Fruit fly (Drosophila melanogaster) whole organism, pupa: ENCODE measurements around the gene CG42535.
A peak's percentile ranks its signal among the peaks of the same experiment; 100 is the strongest.

Source experiments
- CG10348 ChIP-seq: fragments of 200-800 bp; sonication (Bioruptor generic); IDR thresholded peaks from 2 replicates; pipeline ENCODE4 v1.3.6; 2022; ENCODE audit warnings: missing biosample characterization, missing genetic modification characterization
- CG12605 ChIP-seq: fragments of 200-800 bp; sonication (Bioruptor generic); IDR thresholded peaks from 2 replicates; pipeline ENCODE4 v1.3.6; 2022; ENCODE audit warnings: missing biosample characterization, missing genetic modification characterization
- CG13204 ChIP-seq: fragments of 200-800 bp; sonication (Bioruptor generic); optimal IDR thresholded peaks from 2 replicates; lab custom pipeline; 2018; ENCODE audit warnings: missing biosample characterization, mild to moderate bottlenecking, missing genetic modification characterization, moderate library complexity
- CG14655 ChIP-seq: fragments of 200-800 bp; sonication (Bioruptor generic); optimal IDR thresholded peaks from 3 replicates; lab custom pipeline; 2017; ENCODE audit warnings: mild to moderate bottlenecking, missing biosample characterization, missing genetic modification reagents, missing genetic modification characterization
- CG15710 ChIP-seq: fragments of 200-800 bp; sonication (Bioruptor generic); optimal IDR thresholded peaks from 2 replicates; lab custom pipeline; 2018; ENCODE audit warnings: missing biosample characterization, mild to moderate bottlenecking, missing genetic modification characterization, moderate library complexity
- CG17806 ChIP-seq: fragments of 200-800 bp; sonication (Bioruptor generic); optimal IDR thresholded peaks from 2 replicates; lab custom pipeline; 2018; ENCODE audit warnings: missing biosample characterization, mild to moderate bottlenecking, missing genetic modification characterization, moderate library complexity
- CG32121 ChIP-seq: fragments of 200-800 bp; sonication (Bioruptor generic); IDR thresholded peaks from 2 replicates; pipeline ENCODE4 v1.3.6; 2022; ENCODE audit warnings: missing biosample characterization, missing genetic modification characterization
- CG34367 ChIP-seq: fragments of 200-800 bp; sonication (Bioruptor generic); optimal IDR thresholded peaks from 2 replicates; lab custom pipeline; 2018; ENCODE audit warnings: missing biosample characterization, mild to moderate bottlenecking, missing genetic modification characterization
- CG4496 ChIP-seq: fragments of 200-800 bp; sonication (Bioruptor generic); IDR thresholded peaks from 3 replicates; pipeline ENCODE4 v1.3.6; 2022; ENCODE audit warnings: missing biosample characterization, missing genetic modification characterization
- CG8159 ChIP-seq: fragments of 200-800 bp; sonication (Bioruptor generic); optimal IDR thresholded peaks from 3 replicates; lab custom pipeline; 2018; ENCODE audit warnings: missing biosample characterization, mild to moderate bottlenecking, missing genetic modification characterization, moderate library complexity
- CG8301 ChIP-seq: fragments of 200-800 bp; sonication (Bioruptor generic); optimal IDR thresholded peaks from 2 replicates; lab custom pipeline; 2018; ENCODE audit warnings: missing biosample characterization, mild to moderate bottlenecking, missing genetic modification characterization
- CG9948 ChIP-seq: fragments of 200-800 bp; sonication (Bioruptor generic); optimal IDR thresholded peaks from 2 replicates; lab custom pipeline; 2018; ENCODE audit warnings: missing biosample characterization, mild to moderate bottlenecking, missing genetic modification characterization, moderate library complexity
- D1 ChIP-seq: fragments of 200-800 bp; sonication (Bioruptor generic); optimal IDR thresholded peaks from 2 replicates; lab custom pipeline; 2018; ENCODE audit warnings: missing biosample characterization, mild to moderate bottlenecking, missing genetic modification characterization, moderate library complexity
- EcR ChIP-seq: fragments of 200-800 bp; sonication (Bioruptor generic); optimal IDR thresholded peaks from 3 replicates; lab custom pipeline; 2019; ENCODE audit warnings: missing biosample characterization, missing genetic modification characterization, mild to moderate bottlenecking, moderate library complexity, missing genetic modification reagents
- Ets98B ChIP-seq: fragments of 200-800 bp; sonication (Bioruptor generic); IDR thresholded peaks from 2 replicates; pipeline ENCODE4 v1.3.6; 2022; ENCODE audit warnings: missing biosample characterization, missing genetic modification characterization
- Pif1A ChIP-seq: fragments of 200-800 bp; sonication (Bioruptor generic); optimal IDR thresholded peaks from 3 replicates; lab custom pipeline; 2016; ENCODE audit warnings: missing biosample characterization, missing genetic modification characterization
- Pif1B ChIP-seq: fragments of 200-800 bp; sonication (Bioruptor generic); optimal IDR thresholded peaks from 3 replicates; lab custom pipeline; 2016; ENCODE audit warnings: missing biosample characterization, missing genetic modification characterization
- Snoo ChIP-seq: fragments of 200-800 bp; sonication (Bioruptor generic); optimal IDR thresholded peaks from 3 replicates; lab custom pipeline; 2017; ENCODE audit warnings: missing biosample characterization, mild to moderate bottlenecking, missing genetic modification characterization, inconsistent platforms
- fd96Ca ChIP-seq: fragments of 200-800 bp; sonication (Bioruptor generic); IDR thresholded peaks from 3 replicates; pipeline ENCODE4 v1.3.6; 2022; ENCODE audit warnings: missing biosample characterization, missing genetic modification characterization
- gl ChIP-seq: fragments of 200-800 bp; sonication (Bioruptor generic); optimal IDR thresholded peaks from 2 replicates; lab custom pipeline; 2018; ENCODE audit warnings: missing biosample characterization, mild to moderate bottlenecking, missing genetic modification characterization
- rn ChIP-seq: fragments of 200-800 bp; sonication (Bioruptor generic); IDR thresholded peaks from 2 replicates; pipeline ENCODE4 v1.3.6; 2022; ENCODE audit warnings: missing biosample characterization, missing genetic modification characterization

The CG42535 gene

dm6 chr3L:10630885-10631359, at the start of gene CG42535, which contains the start of the genes CG34001 and hay:
Gene CG42535 (minus strand): TSS chr3L:10630935.
Gene CG34001 (plus strand): TSS chr3L:10631079.
Gene hay (plus strand): TSS chr3L:10631079.
- TF ChIP-seq rn (GFP tag; lab: Robert Waterston, UW) (no peak), D1 (tag; lab: Kevin White, UChicago) (peak; percentile 34)

dm6 chr3L:10680177-10680576, 49.4 kb upstream of the CG42535 start:
- TF ChIP-seq Ets98B (no peak), rn (GFP tag; lab: Robert Waterston, UW) (no peak)

dm6 chr3L:10679711-10680154, 49.0 kb upstream of the CG42535 start:
- TF ChIP-seq Snoo (tag; lab: Kevin White, UChicago) (no peak), CG17806 (peak; percentile 29), rn (GFP tag; lab: Robert Waterston, UW) (no peak), CG8301 (tag; lab: Kevin White, UChicago) (peak; percentile 39), CG13204 (GFP tag; lab: Kevin White, UChicago) (no peak), CG8159 (peak; percentile 29), CG12605 (GFP tag; lab: Robert Waterston, UW) (0 out of 2 replicates have a peak, but pooled peaks have one; percentile 40), CG34367 (tag; lab: Kevin White, UChicago) (no peak), Ets98B (peak; percentile 51; the same call in 1 of the 2 replicates), CG4496 (GFP tag; lab: Robert Waterston, UW) (peak; percentile 63; the same call in 2 of the 3 replicates), Pif1A (GFP tag; lab: Kevin White, UChicago) (peak; percentile 36), CG15710 (peak; percentile 6), EcR (GFP tag; lab: Kevin White, UChicago) (peak; percentile 46), CG14655 (peak; percentile 64), gl (no peak), CG32121 (GFP tag; lab: Robert Waterston, UW) (peak; percentile 69), Pif1B (GFP tag; lab: Kevin White, UChicago) (no peak), CG9948 (tag; lab: Kevin White, UChicago) (peak; percentile 22), CG10348 (GFP tag; lab: Robert Waterston, UW) (no peak)
- TF ChIP-seq, all 21 proteins: peak for 12

- peak; percentile 92 for TF ChIP-seq CG14655
- TF ChIP-seq CG17806 = peak; percentile 84
- TF ChIP-seq CG8159 = peak; percentile 91
- TF ChIP-seq CG13204 (GFP tag; lab: Kevin White, UChicago) = peak; percentile 76
- TF ChIP-seq CG34367 (tag; lab: Kevin White, UChicago) = peak; percentile 80
- TF ChIP-seq rn (GFP tag; lab: Robert Waterston, UW) = peak; percentile 85
- peak; percentile 65 for TF ChIP-seq gl
- peak; percentile 76 for TF ChIP-seq Pif1B (GFP tag; lab: Kevin White, UChicago)
- TF ChIP-seq CG12605 (GFP tag; lab: Robert Waterston, UW) = peak; percentile 85
- peak; percentile 76 for TF ChIP-seq EcR (GFP tag; lab: Kevin White, UChicago)
- TF ChIP-seq CG9948 (tag; lab: Kevin White, UChicago) = peak; percentile 83
- peak; percentile 88 for TF ChIP-seq CG10348 (GFP tag; lab: Robert Waterston, UW)
- TF ChIP-seq Ets98B = peak; percentile 78
- peak; percentile 90 for TF ChIP-seq CG8301 (tag; lab: Kevin White, UChicago)
- peak; percentile 80 for TF ChIP-seq Snoo (tag; lab: Kevin White, UChicago)
- peak; percentile 89 for TF ChIP-seq CG15710
- peak; percentile 90 for TF ChIP-seq Pif1A (GFP tag; lab: Kevin White, UChicago)
- TF ChIP-seq CG32121 (GFP tag; lab: Robert Waterston, UW) = peak; percentile 95
- TF ChIP-seq CG4496 (GFP tag; lab: Robert Waterston, UW) = peak; percentile 92
- peak; percentile 43; the same call in 1 of the 3 replicates for TF ChIP-seq fd96Ca (GFP tag; lab: Robert Waterston, UW)
- peak; percentile 83 for TF ChIP-seq D1 (tag; lab: Kevin White, UChicago)
These were observed 47.9 kb upstream of the CG42535 start for dm6 chr3L:10678545-10679067.

dm6 chr3L:10677816-10678215, 47.1 kb upstream of the CG42535 start:
- TF ChIP-seq Snoo (tag; lab: Kevin White, UChicago) (no peak), fd96Ca (GFP tag; lab: Robert Waterston, UW) (no peak), CG15710 (no peak), D1 (tag; lab: Kevin White, UChicago) (no peak), CG17806 (no peak), Pif1B (GFP tag; lab: Kevin White, UChicago) (no peak), CG12605 (GFP tag; lab: Robert Waterston, UW) (no peak)

dm6 chr3L:10675635-10676393, 45.1 kb upstream of the CG42535 start:
- TF ChIP-seq Ets98B (peak; percentile 85), CG17806 (peak; percentile 47), CG13204 (GFP tag; lab: Kevin White, UChicago) (peak; percentile 80), rn (GFP tag; lab: Robert Waterston, UW) (peak; percentile 53; the same call in 1 of the 2 replicates), CG15710 (peak; percentile 52), gl (peak; percentile 83), CG8159 (peak; percentile 73), CG9948 (tag; lab: Kevin White, UChicago) (peak; percentile 42), EcR (GFP tag; lab: Kevin White, UChicago) (peak; percentile 73), CG12605 (GFP tag; lab: Robert Waterston, UW) (peak; percentile 78), Snoo (tag; lab: Kevin White, UChicago) (peak; percentile 67), fd96Ca (GFP tag; lab: Robert Waterston, UW) (peak; percentile 76; the same call in 2 of the 3 replicates), Pif1A (GFP tag; lab: Kevin White, UChicago) (peak; percentile 70), D1 (tag; lab: Kevin White, UChicago) (peak; percentile 52), CG8301 (tag; lab: Kevin White, UChicago) (peak; percentile 46), CG10348 (GFP tag; lab: Robert Waterston, UW) (no peak), CG34367 (tag; lab: Kevin White, UChicago) (peak; percentile 59), CG14655 (peak; percentile 59), CG32121 (GFP tag; lab: Robert Waterston, UW) (peak; percentile 82), Pif1B (GFP tag; lab: Kevin White, UChicago) (peak; percentile 58), CG4496 (GFP tag; lab: Robert Waterston, UW) (peak; percentile 84)
